Worm (Caenorhabditis elegans): ENCODE measurements around the gene F38A1.9.

DNA sequence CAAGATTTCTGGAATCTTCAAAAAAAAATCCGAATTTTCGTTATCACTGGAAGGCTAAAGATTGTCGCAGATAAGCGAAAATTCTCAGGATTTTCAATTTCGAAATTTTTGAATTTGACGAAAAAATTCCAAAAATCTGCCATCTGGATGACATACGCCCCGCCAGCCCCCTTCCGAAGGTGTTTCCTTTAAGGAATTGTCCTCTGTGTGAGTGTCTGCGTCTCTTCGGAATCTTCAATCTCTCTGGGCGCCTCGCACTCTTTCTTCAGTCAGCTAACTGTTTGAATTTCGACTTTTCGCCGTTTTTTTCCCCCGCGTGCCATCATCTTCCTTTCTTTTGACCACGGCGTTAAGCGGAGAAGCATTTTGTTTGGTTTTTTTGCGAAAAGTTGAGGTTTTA lies 41.4 kb upstream of the F38A1.9 start:
- TF ChIP-seq hmbx-1 (tag; optimal IDR thresholded peaks at IDR 0.05) (no peak), aly-1 (tag; optimal IDR thresholded peaks at IDR 0.05) (no peak)
